Worm (Caenorhabditis elegans) whole organism, L3 larva: ENCODE results near the gene Y39B6A.27.

Experiments used
- R02D3.7 ChIP-seq: fragments of 150-350 bp; optimal IDR thresholded peaks from 2 replicates; lab custom pipeline; 2014; ENCODE audit warnings: missing biosample characterization, missing genetic modification characterization
- ZK546.5 ChIP-seq: sonication (generic microtip); optimal IDR thresholded peaks from 2 replicates; lab custom pipeline; 2017; ENCODE audit warnings: missing biosample characterization, missing genetic modification characterization
- aly-2 ChIP-seq: fragments of 150-350 bp; optimal IDR thresholded peaks from 2 replicates; lab custom pipeline; 2014; ENCODE audit warnings: missing biosample characterization, missing genetic modification characterization
- ama-1 ChIP-seq: fragments of 150-350 bp; optimal IDR thresholded peaks from 2 replicates; lab custom pipeline; 2018
- ceh-16 ChIP-seq: sonication (generic microtip); optimal IDR thresholded peaks from 2 replicates; lab custom pipeline; 2017; ENCODE audit warnings: missing biosample characterization, missing genetic modification characterization
- ceh-28 ChIP-seq: fragments of 150-350 bp; optimal IDR thresholded peaks from 2 replicates; lab custom pipeline; 2014; ENCODE audit warnings: missing biosample characterization, missing genetic modification reagents, missing genetic modification characterization
- ceh-82 ChIP-seq: fragments of 150-350 bp; optimal IDR thresholded peaks from 2 replicates; lab custom pipeline; 2014; ENCODE audit warnings: missing biosample characterization, missing genetic modification characterization
- ceh-9 ChIP-seq: sonication (generic microtip); optimal IDR thresholded peaks from 2 replicates; lab custom pipeline; 2018; ENCODE audit warnings: missing biosample characterization, missing genetic modification characterization
- daf-12 ChIP-seq: fragments of 150-350 bp; optimal IDR thresholded peaks from 2 replicates; lab custom pipeline; 2014; ENCODE audit warnings: missing biosample characterization, missing genetic modification reagents, missing genetic modification characterization
- egl-27 ChIP-seq: sonication (generic microtip); optimal IDR thresholded peaks from 4 replicates; lab custom pipeline; 2017; ENCODE audit warnings: missing biosample characterization, missing genetic modification reagents, missing genetic modification characterization
- egl-5 ChIP-seq: fragments of 150-350 bp; optimal IDR thresholded peaks from 2 replicates; lab custom pipeline; 2017; ENCODE audit warnings: missing biosample characterization, missing genetic modification reagents, missing genetic modification characterization, inconsistent platforms
- elt-1 ChIP-seq: fragments of 150-350 bp; optimal IDR thresholded peaks from 2 replicates; lab custom pipeline; 2014; ENCODE audit warnings: missing biosample characterization, missing genetic modification characterization
- elt-2 ChIP-seq: sonication (generic microtip); optimal IDR thresholded peaks from 2 replicates; lab custom pipeline; 2016; ENCODE audit warnings: missing genetic modification reagents, mild to moderate bottlenecking, missing genetic modification characterization, missing compliant biosample characterization
- elt-3 ChIP-seq, 3 experiments: fragments of 150-350 bp in 1 of 3; sonication (generic microtip) in 2 of 3; optimal IDR thresholded peaks; 2 replicates in 2 of 3; 4 replicates in 1 of 3; lab custom pipeline; 2014 to 2017; ENCODE audit warnings: missing biosample characterization in 3 of 3, missing genetic modification characterization in 3 of 3
- eor-1 ChIP-seq, 2 experiments: fragments of 150-350 bp; optimal IDR thresholded peaks; 2 replicates each; lab custom pipeline; 2014 to 2018; ENCODE audit warnings: missing biosample characterization in 2 of 2, missing genetic modification characterization in 2 of 2
- fkh-10 ChIP-seq: sonication (generic microtip); optimal IDR thresholded peaks from 2 replicates; lab custom pipeline; 2017; ENCODE audit warnings: missing biosample characterization, missing genetic modification reagents, missing genetic modification characterization
- fos-1 ChIP-seq: fragments of 150-350 bp; optimal IDR thresholded peaks from 2 replicates; lab custom pipeline; 2014; ENCODE audit warnings: missing biosample characterization, missing genetic modification characterization
- hmg-11 ChIP-seq: sonication (generic microtip); optimal IDR thresholded peaks from 2 replicates; lab custom pipeline; 2016; ENCODE audit warnings: missing genetic modification characterization, missing compliant biosample characterization
- jun-1 ChIP-seq: fragments of 150-350 bp; optimal IDR thresholded peaks from 2 replicates; lab custom pipeline; 2014; ENCODE audit warnings: missing biosample characterization, missing genetic modification reagents, missing genetic modification characterization
- lin-15B ChIP-seq: fragments of 150-350 bp; optimal IDR thresholded peaks from 2 replicates; lab custom pipeline; 2014; ENCODE audit warnings: missing biosample characterization, missing genetic modification characterization
- lin-39 ChIP-seq: fragments of 150-350 bp; optimal IDR thresholded peaks from 2 replicates; lab custom pipeline; 2018; ENCODE audit warnings: missing biosample characterization, missing genetic modification reagents, missing genetic modification characterization
- lsy-12 ChIP-seq: sonication (generic microtip); optimal IDR thresholded peaks from 2 replicates; lab custom pipeline; 2016; ENCODE audit warnings: mild to moderate bottlenecking, missing genetic modification characterization, missing compliant biosample characterization
- mdl-1 ChIP-seq: fragments of 150-350 bp; optimal IDR thresholded peaks from 2 replicates; lab custom pipeline; 2014; ENCODE audit warnings: missing biosample characterization, missing genetic modification characterization
- mml-1 ChIP-seq: fragments of 150-350 bp; sonication (generic microtip); optimal IDR thresholded peaks from 3 replicates; lab custom pipeline; 2014; ENCODE audit warnings: missing biosample characterization, missing genetic modification characterization
- nfya-1 ChIP-seq: sonication (generic microtip); optimal IDR thresholded peaks from 2 replicates; lab custom pipeline; 2017; ENCODE audit warnings: missing genetic modification characterization, mild to moderate bottlenecking, missing compliant biosample characterization, antibody characterized with exemption, moderate library complexity; ENCODE audit not compliant: insufficient read depth
- nhr-11 ChIP-seq: fragments of 150-350 bp; optimal IDR thresholded peaks from 2 replicates; lab custom pipeline; 2014; ENCODE audit warnings: missing biosample characterization, missing genetic modification characterization
- nhr-12 ChIP-seq: fragments of 150-350 bp; optimal IDR thresholded peaks from 2 replicates; lab custom pipeline; 2014; ENCODE audit warnings: missing biosample characterization, missing genetic modification characterization
- nhr-23 ChIP-seq: fragments of 150-350 bp; optimal IDR thresholded peaks from 2 replicates; lab custom pipeline; 2014; ENCODE audit warnings: missing biosample characterization, missing genetic modification reagents, missing genetic modification characterization
- nhr-237 ChIP-seq: fragments of 150-350 bp; optimal IDR thresholded peaks from 2 replicates; lab custom pipeline; 2014; ENCODE audit warnings: missing biosample characterization, missing genetic modification characterization
- nhr-25 ChIP-seq: sonication (generic microtip); optimal IDR thresholded peaks from 2 replicates; lab custom pipeline; 2017; ENCODE audit warnings: missing biosample characterization, missing genetic modification characterization
- nhr-28 ChIP-seq: fragments of 150-350 bp; optimal IDR thresholded peaks from 2 replicates; lab custom pipeline; 2014; ENCODE audit warnings: missing biosample characterization, missing genetic modification characterization
- nhr-67 ChIP-seq: fragments of 150-350 bp; optimal IDR thresholded peaks from 2 replicates; lab custom pipeline; 2014; ENCODE audit warnings: missing biosample characterization, missing genetic modification characterization
- nhr-76 ChIP-seq: fragments of 150-350 bp; sonication (generic microtip); optimal IDR thresholded peaks from 5 replicates; lab custom pipeline; 2014; ENCODE audit warnings: missing biosample characterization, missing genetic modification characterization
- nhr-77 ChIP-seq: fragments of 150-350 bp; optimal IDR thresholded peaks from 2 replicates; lab custom pipeline; 2014; ENCODE audit warnings: missing biosample characterization, missing genetic modification characterization
- pha-4 ChIP-seq: fragments of 150-350 bp; optimal IDR thresholded peaks from 2 replicates; lab custom pipeline; 2014; ENCODE audit warnings: missing biosample characterization, missing genetic modification reagents, missing genetic modification characterization
- pqm-1 ChIP-seq: fragments of 150-350 bp; optimal IDR thresholded peaks from 2 replicates; lab custom pipeline; 2017; ENCODE audit warnings: missing biosample characterization, missing genetic modification characterization, inconsistent platforms
- sea-2 ChIP-seq: fragments of 150-350 bp; sonication (generic microtip); optimal IDR thresholded peaks from 4 replicates; lab custom pipeline; 2014; ENCODE audit warnings: missing biosample characterization, missing genetic modification reagents, missing genetic modification characterization
- skn-1 ChIP-seq: fragments of 150-350 bp; optimal IDR thresholded peaks from 2 replicates; lab custom pipeline; 2014; ENCODE audit warnings: missing biosample characterization, missing genetic modification characterization
- snpc-4 ChIP-seq: fragments of 150-350 bp; optimal IDR thresholded peaks from 2 replicates; lab custom pipeline; 2014; ENCODE audit warnings: missing biosample characterization, missing genetic modification characterization
- tbx-2 ChIP-seq: sonication (generic microtip); optimal IDR thresholded peaks from 2 replicates; lab custom pipeline; 2016; ENCODE audit warnings: mild to moderate bottlenecking, missing genetic modification characterization, missing compliant biosample characterization
- unc-39 ChIP-seq: sonication (generic microtip); optimal IDR thresholded peaks from 4 replicates; lab custom pipeline; 2017; ENCODE audit warnings: missing biosample characterization, missing genetic modification characterization
- unc-62 ChIP-seq: fragments of 150-350 bp; sonication (generic microtip); optimal IDR thresholded peaks from 4 replicates; lab custom pipeline; 2014; ENCODE audit warnings: missing biosample characterization, missing genetic modification reagents, missing genetic modification characterization
- zag-1 ChIP-seq: fragments of 150-350 bp; optimal IDR thresholded peaks from 2 replicates; lab custom pipeline; 2014; ENCODE audit warnings: missing biosample characterization, missing genetic modification characterization
- ztf-11 ChIP-seq: fragments of 150-350 bp; optimal IDR thresholded peaks from 2 replicates; lab custom pipeline; 2014; ENCODE audit warnings: missing biosample characterization, missing genetic modification characterization
- ztf-4 ChIP-seq: fragments of 150-350 bp; optimal IDR thresholded peaks from 2 replicates; lab custom pipeline; 2014; ENCODE audit warnings: missing biosample characterization, missing genetic modification characterization

The Y39B6A.27 gene

DNA sequence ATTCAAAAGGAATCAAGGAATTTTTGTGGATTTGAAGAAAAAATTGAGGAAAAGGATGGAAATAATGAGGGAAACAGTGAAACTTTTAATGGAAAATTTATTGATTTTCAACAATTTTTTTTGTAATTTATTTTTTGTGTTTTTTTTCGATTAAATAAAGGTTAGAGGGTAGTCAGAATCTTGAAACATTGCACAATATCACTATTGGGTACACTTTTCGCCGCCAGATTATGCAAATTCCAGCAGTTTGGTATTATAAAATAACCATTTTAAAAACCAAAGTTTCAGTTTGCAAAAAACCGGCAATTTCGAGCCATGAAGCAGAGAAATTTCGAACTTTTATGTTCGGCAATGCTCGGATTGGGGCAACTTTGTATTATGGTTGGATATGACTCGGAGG, at the start of gene Y39B6A.27:
Gene Y39B6A.27 (plus strand): TSS at position 301 of the 400 bp plus-strand sequence.
- no peak for TF ChIP-seq R02D3.7 (tag; lab: Kevin White, UChicago)
- TF ChIP-seq aly-2 (tag; lab: Kevin White, UChicago): no peak
- no peak for TF ChIP-seq ceh-28 (tag; lab: Kevin White, UChicago)
- no peak for TF ChIP-seq eor-1 (tag; optimal IDR thresholded peaks at IDR 0.05; lab: Kevin White, UChicago)
- no peak for TF ChIP-seq nhr-12 (tag; lab: Kevin White, UChicago)
- TF ChIP-seq fkh-10: no peak
- TF ChIP-seq ceh-9 (tag; lab: Kevin White, UChicago): no peak
- TF ChIP-seq nhr-237 (tag; lab: Kevin White, UChicago): no peak
- no peak for TF ChIP-seq nhr-77
- no peak for TF ChIP-seq lin-39 (tag; lab: Kevin White, UChicago)
- no peak for TF ChIP-seq unc-39 (tag; lab: Kevin White, UChicago)
- no peak for TF ChIP-seq nhr-11 (tag; lab: Kevin White, UChicago)
- TF ChIP-seq fos-1 (tag; lab: Kevin White, UChicago): no peak
- no peak for TF ChIP-seq nhr-28 (tag; lab: Kevin White, UChicago)
- TF ChIP-seq ZK546.5 (tag; lab: Kevin White, UChicago): no peak
- no peak for TF ChIP-seq mdl-1 (tag; lab: Kevin White, UChicago)
- TF ChIP-seq jun-1 (tag; lab: Kevin White, UChicago): no peak
- TF ChIP-seq mml-1: no peak

DNA sequence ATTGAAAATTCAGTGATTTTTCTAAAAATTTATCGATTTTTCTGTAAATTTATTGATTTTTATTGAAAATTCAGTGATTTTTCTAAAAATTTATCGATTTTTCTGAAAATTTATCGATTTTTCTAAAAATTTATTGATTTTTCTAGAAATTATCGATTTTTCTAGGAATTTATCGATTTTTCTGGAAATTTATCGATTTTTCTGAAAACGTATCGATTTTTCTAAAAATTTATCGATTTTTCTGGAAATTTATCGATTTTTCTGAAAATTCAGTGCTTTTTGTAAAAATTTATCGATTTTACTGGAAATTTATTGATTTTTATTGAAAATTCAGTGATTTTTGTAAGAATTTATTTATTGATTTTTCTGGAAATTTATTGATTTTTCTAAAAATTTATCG, 46.9 kb upstream of the Y39B6A.27 start:
- TF ChIP-seq ceh-28 (tag; lab: Kevin White, UChicago): peak; percentile 83
- TF ChIP-seq, all 47 proteins: peak for 1; not testable (repeated sequence) for 46

- TF ChIP-seq ceh-28 (tag; lab: Kevin White, UChicago) (peak; percentile 90), nhr-237 (tag; lab: Kevin White, UChicago) (no peak), pqm-1 (tag; lab: Kevin White, UChicago) (no peak), egl-5 (tag; lab: Kevin White, UChicago) (no peak)
These were observed 45.5 kb upstream of the Y39B6A.27 start for ce11 chrV:18986103-18986502.

DNA sequence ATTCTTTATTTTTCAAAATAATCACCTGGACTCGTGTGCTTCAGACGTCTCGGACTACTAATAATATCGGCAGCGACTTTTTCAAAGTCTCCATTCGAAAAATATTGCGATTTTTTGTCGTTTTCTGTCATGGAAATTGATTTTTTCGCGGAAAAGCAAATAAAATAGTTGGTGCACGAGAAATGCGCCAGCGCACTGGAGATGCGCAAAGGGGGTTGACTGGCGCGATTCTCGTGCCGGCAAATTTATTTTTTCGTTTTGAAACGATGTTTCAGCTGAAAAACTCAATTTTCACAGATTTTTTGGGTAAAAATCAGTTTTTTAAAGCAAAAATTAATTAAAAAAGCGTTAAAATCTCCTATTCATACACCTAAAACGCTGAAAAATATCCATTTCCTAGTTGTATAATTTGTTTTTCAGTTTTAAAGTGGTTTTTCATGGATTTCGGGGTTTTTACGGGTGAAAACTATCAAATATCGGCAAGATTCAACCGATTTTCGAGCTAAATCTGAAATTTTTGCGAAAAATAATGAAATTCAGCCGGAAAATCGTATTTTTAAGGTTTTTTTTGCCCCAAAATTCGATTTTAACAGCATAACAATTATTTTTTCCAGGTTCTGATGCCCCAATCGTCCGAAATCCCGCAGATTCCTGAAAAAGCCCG, 41.2 kb upstream of the Y39B6A.27 start, which contains the start of the genes reps-1 and Y39B6A.37:
Gene reps-1 (minus strand): TSS at position 263 of the 664 bp plus-strand sequence.
Gene Y39B6A.37 (plus strand): TSS at position 614 of the 664 bp plus-strand sequence.
- no peak for TF ChIP-seq ama-1 (lab: Kevin White, UChicago)
- no peak for TF ChIP-seq unc-62
- no peak for TF ChIP-seq unc-39 (tag; lab: Kevin White, UChicago)
- no peak for TF ChIP-seq mml-1
- TF ChIP-seq tbx-2 (tag; lab: Kevin White, UChicago): peak; percentile 35
- no peak for TF ChIP-seq lsy-12 (tag; lab: Kevin White, UChicago)
- peak; percentile 51 for TF ChIP-seq R02D3.7 (tag; lab: Kevin White, UChicago)
- TF ChIP-seq nhr-25: peak; percentile 54
- no peak for TF ChIP-seq aly-2 (tag; lab: Kevin White, UChicago)
- TF ChIP-seq nhr-77: no peak
- no peak for TF ChIP-seq skn-1 (tag; lab: Kevin White, UChicago)
- peak; percentile 2 for TF ChIP-seq fkh-10
- no peak for TF ChIP-seq nhr-28 (tag; lab: Kevin White, UChicago)
- TF ChIP-seq eor-1 (tag; optimal IDR thresholded peaks at IDR 0.05; lab: Kevin White, UChicago): no peak
- TF ChIP-seq lin-15B (tag; lab: Kevin White, UChicago): peak; percentile 61
- TF ChIP-seq elt-3 (tag; optimal IDR thresholded peaks at IDR 0.05; lab: Kevin White, UChicago): no peak
- TF ChIP-seq pqm-1 (tag; lab: Kevin White, UChicago): no peak
- TF ChIP-seq egl-27: no peak
- TF ChIP-seq nhr-23 (tag; lab: Kevin White, UChicago): peak; percentile 63
- no peak for TF ChIP-seq fos-1 (tag; lab: Kevin White, UChicago)
- TF ChIP-seq nhr-11 (tag; lab: Kevin White, UChicago): no peak
- TF ChIP-seq mdl-1 (tag; lab: Kevin White, UChicago): no peak
- peak; percentile 54 for TF ChIP-seq ceh-28 (tag; lab: Kevin White, UChicago)
- no peak for TF ChIP-seq ztf-11 (tag; lab: Kevin White, UChicago)
- TF ChIP-seq jun-1 (tag; lab: Kevin White, UChicago): peak; percentile 10
- no peak for TF ChIP-seq ztf-4 (tag; lab: Kevin White, UChicago)
- no peak for TF ChIP-seq ceh-16 (tag; lab: Kevin White, UChicago)
- TF ChIP-seq hmg-11: peak; percentile 61
- TF ChIP-seq elt-2 (tag; lab: Kevin White, UChicago): peak; percentile 33
- no peak for TF ChIP-seq nhr-12 (tag; lab: Kevin White, UChicago)
- TF ChIP-seq nhr-67: no peak
- peak; percentile 74 for TF ChIP-seq pha-4 (tag; lab: Kevin White, UChicago)
- no peak for TF ChIP-seq snpc-4 (tag; lab: Kevin White, UChicago)
- no peak for TF ChIP-seq nhr-76 (tag; lab: Kevin White, UChicago)
- peak; percentile 58 for TF ChIP-seq nfya-1 (tag; lab: Kevin White, UChicago)
- no peak for TF ChIP-seq ceh-9 (tag; lab: Kevin White, UChicago)
- TF ChIP-seq ceh-82 (tag; lab: Kevin White, UChicago): no peak
- TF ChIP-seq daf-12: no peak
- TF ChIP-seq sea-2 (GFP tag; lab: Kevin White, UChicago): no peak
- TF ChIP-seq zag-1 (tag; lab: Kevin White, UChicago): no peak
- TF ChIP-seq elt-1 (tag; lab: Kevin White, UChicago): no peak
